Fruit fly (Drosophila melanogaster) whole organism, adult: ENCODE data around the gene btd.

ENCODE experiments used
- CG14711 ChIP-seq: fragments of 200-800 bp; sonication (Bioruptor generic); optimal IDR thresholded peaks from 2 replicates; lab custom pipeline; 2018; ENCODE audit warnings: missing biosample characterization, mild to moderate bottlenecking, missing genetic modification characterization, moderate library complexity
- CG1620 ChIP-seq: fragments of 200-800 bp; sonication (Bioruptor generic); optimal IDR thresholded peaks from 2 replicates; lab custom pipeline; 2016; ENCODE audit warnings: missing biosample characterization, missing genetic modification characterization
- Clk ChIP-seq: fragments of 200-800 bp; sonication (Bioruptor generic); optimal IDR thresholded peaks from 2 replicates; lab custom pipeline; 2017; ENCODE audit warnings: missing biosample characterization, missing genetic modification characterization
- cic ChIP-seq: fragments of 200-800 bp; sonication (Bioruptor generic); optimal IDR thresholded peaks from 2 replicates; lab custom pipeline; 2017; ENCODE audit warnings: missing biosample characterization, mild to moderate bottlenecking, missing genetic modification characterization, moderate library complexity
- kay ChIP-seq: fragments of 200-800 bp; sonication (Bioruptor generic); peaks from one replicate; lab custom pipeline; 2016; ENCODE audit warnings: missing biosample characterization, missing genetic modification characterization, borderline replicate concordance
- ovo ChIP-seq: fragments of 200-800 bp; sonication (Bioruptor generic); optimal IDR thresholded peaks from 2 replicates; lab custom pipeline; 2016; ENCODE audit warnings: missing biosample characterization, missing genetic modification characterization
- pad ChIP-seq: fragments of 200-800 bp; sonication (Bioruptor generic); optimal IDR thresholded peaks from 3 replicates; lab custom pipeline; 2017; ENCODE audit warnings: missing biosample characterization, missing genetic modification characterization, mild to moderate bottlenecking, moderate library complexity, missing genetic modification reagents
- toe ChIP-seq: fragments of 200-800 bp; sonication (Bioruptor generic); optimal IDR thresholded peaks from 2 replicates; lab custom pipeline; 2016; ENCODE audit warnings: missing biosample characterization, missing genetic modification characterization

DNA sequence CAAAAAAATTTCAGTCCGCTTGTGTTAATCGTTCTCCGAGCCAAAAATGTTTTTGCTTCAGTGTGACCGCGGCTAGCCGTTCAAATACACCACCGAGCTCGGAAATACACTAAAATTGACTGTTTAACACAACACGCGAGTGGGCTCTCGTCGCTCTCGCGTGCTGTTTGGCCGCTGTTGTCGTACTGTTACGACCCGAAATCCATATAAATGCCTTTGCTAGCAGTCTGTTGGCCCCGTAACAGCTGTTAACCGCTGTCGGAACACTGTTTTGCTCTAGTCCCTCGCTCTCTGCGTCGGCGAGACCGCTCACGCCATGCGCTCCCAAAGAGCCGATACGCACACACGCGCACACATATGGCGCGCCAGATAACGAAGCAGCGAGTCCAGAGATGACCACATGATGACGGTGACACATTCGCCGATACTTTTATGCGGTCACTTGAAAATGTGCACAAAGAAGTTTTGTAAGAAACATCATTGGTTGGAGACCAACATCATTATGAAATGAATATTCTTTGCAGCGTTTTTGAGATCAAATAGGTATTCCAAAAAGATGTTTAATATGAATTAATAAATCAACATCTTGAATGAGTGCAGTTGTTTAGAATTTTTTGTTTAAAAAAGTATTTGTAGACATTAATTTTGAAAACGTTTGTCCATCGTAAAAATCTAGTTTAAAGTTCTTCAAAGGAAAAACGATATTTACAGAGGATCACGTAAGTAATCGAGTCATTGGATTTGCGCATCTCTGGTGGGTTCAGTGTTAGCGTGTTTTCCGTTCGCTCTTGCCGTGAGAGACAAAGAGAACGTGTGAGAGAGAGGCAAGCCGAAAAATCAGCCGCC lies 8.2 kb upstream of the btd start:
- TF ChIP-seq ovo (GFP tag; lab: Kevin White, UChicago) (peak; percentile 78), toe (GFP tag; lab: Kevin White, UChicago) (peak; percentile 75), pad (peak; percentile 48), CG1620 (GFP tag; lab: Kevin White, UChicago) (peak; percentile 83), Clk (GFP tag; lab: Kevin White, UChicago) (peak; percentile 63), CG14711 (tag; lab: Kevin White, UChicago) (peak; percentile 24), kay (no peak), cic (GFP tag; lab: Kevin White, UChicago) (peak; percentile 8)
